Fruit fly (Drosophila melanogaster) whole organism, embryonic: ENCODE results near the gene isoQC.

ENCODE experiments used
- CG10321 ChIP-seq: fragments of 200-800 bp; sonication (Bioruptor generic); IDR thresholded peaks from 2 replicates; pipeline ENCODE4 v1.3.6; 2022; ENCODE audit warnings: missing biosample characterization, missing genetic modification characterization
- CG10462 ChIP-seq: fragments of 200-800 bp; sonication (Bioruptor generic); optimal IDR thresholded peaks from 2 replicates; lab custom pipeline; 2016; ENCODE audit warnings: missing biosample characterization, missing genetic modification characterization
- CG10654 ChIP-seq: fragments of 200-800 bp; sonication (Bioruptor generic); optimal IDR thresholded peaks from 2 replicates; lab custom pipeline; 2016; ENCODE audit warnings: missing biosample characterization, missing genetic modification characterization
- CG11560 ChIP-seq: fragments of 200-800 bp; sonication (Bioruptor generic); IDR thresholded peaks from 3 replicates; pipeline ENCODE4 v1.3.6; 2022; ENCODE audit warnings: missing biosample characterization, missing genetic modification characterization
- CG12219 ChIP-seq: fragments of 200-800 bp; sonication (Bioruptor generic); optimal IDR thresholded peaks from 3 replicates; lab custom pipeline; 2018; ENCODE audit warnings: missing biosample characterization, mild to moderate bottlenecking, missing genetic modification characterization
- CG12299 ChIP-seq: fragments of 200-800 bp; sonication (Bioruptor generic); optimal IDR thresholded peaks from 2 replicates; lab custom pipeline; 2018; ENCODE audit warnings: missing biosample characterization, mild to moderate bottlenecking, missing genetic modification characterization
- CG14441 ChIP-seq: fragments of 200-800 bp; sonication (Bioruptor generic); IDR thresholded peaks from 2 replicates; pipeline ENCODE4 v1.3.6; 2022; ENCODE audit warnings: missing biosample characterization, missing genetic modification characterization
- CG18011 ChIP-seq: fragments of 200-800 bp; sonication (Bioruptor generic); optimal IDR thresholded peaks from 2 replicates; lab custom pipeline; 2017; ENCODE audit warnings: missing biosample characterization, missing genetic modification characterization, mild to moderate bottlenecking, moderate library complexity, missing genotype
- CG2129 ChIP-seq: fragments of 200-800 bp; sonication (Bioruptor generic); IDR thresholded peaks from 2 replicates; pipeline ENCODE4 v1.3.6; 2022; ENCODE audit warnings: missing biosample characterization, missing genetic modification characterization; ENCODE audit not compliant: partially characterized antibody
- CG33557 ChIP-seq: fragments of 200-800 bp; sonication (Bioruptor generic); optimal IDR thresholded peaks from 2 replicates; lab custom pipeline; 2019; ENCODE audit warnings: missing biosample characterization, mild to moderate bottlenecking, missing genetic modification characterization, moderate library complexity
- CG43689 ChIP-seq: fragments of 200-800 bp; sonication (Bioruptor generic); IDR thresholded peaks from 2 replicates; pipeline ENCODE4 v1.3.6; 2022; ENCODE audit warnings: missing biosample characterization, missing genetic modification characterization
- CG6175 ChIP-seq: fragments of 200-800 bp; sonication (Bioruptor generic); IDR thresholded peaks from 3 replicates; pipeline ENCODE4 v1.3.6; 2022; ENCODE audit warnings: missing biosample characterization, missing genetic modification characterization
- CG7271 ChIP-seq: fragments of 200-800 bp; sonication (Bioruptor generic); optimal IDR thresholded peaks from 2 replicates; lab custom pipeline; 2018; ENCODE audit warnings: missing biosample characterization, mild to moderate bottlenecking, missing genetic modification characterization, moderate library complexity
- CG7963 ChIP-seq: fragments of 200-800 bp; sonication (Bioruptor generic); IDR thresholded peaks from 3 replicates; pipeline ENCODE4 v1.3.6; 2022; ENCODE audit warnings: missing biosample characterization, missing genetic modification characterization; ENCODE audit not compliant: partially characterized antibody
- CG7987 ChIP-seq: fragments of 200-800 bp; sonication (Bioruptor generic); optimal IDR thresholded peaks from 2 replicates; lab custom pipeline; 2018; ENCODE audit warnings: missing biosample characterization, mild to moderate bottlenecking, missing genetic modification characterization, moderate library complexity
- CG8281 ChIP-seq: fragments of 200-800 bp; sonication (Bioruptor generic); optimal IDR thresholded peaks from 2 replicates; lab custom pipeline; 2018; ENCODE audit warnings: missing biosample characterization, mild to moderate bottlenecking, missing genetic modification characterization, moderate library complexity
- CG8359 ChIP-seq: fragments of 200-800 bp; sonication (Bioruptor generic); optimal IDR thresholded peaks from 2 replicates; lab custom pipeline; 2017; ENCODE audit warnings: missing biosample characterization, mild to moderate bottlenecking, missing genetic modification characterization, borderline replicate concordance
- CG8478 ChIP-seq: fragments of >200 bp; optimal IDR thresholded peaks from 2 replicates; lab custom pipeline; 2018
- CG9609 ChIP-seq: fragments of 200-800 bp; sonication (Bioruptor generic); optimal IDR thresholded peaks from 3 replicates; lab custom pipeline; 2016; ENCODE audit warnings: missing biosample characterization, missing genetic modification characterization
- CG9876 ChIP-seq: fragments of 200-800 bp; sonication (Bioruptor generic); optimal IDR thresholded peaks from 2 replicates; lab custom pipeline; 2016; ENCODE audit warnings: missing biosample characterization, missing genetic modification characterization
- Eip74EF ChIP-seq, 2 experiments: fragments of 200-800 bp in 1 of 2; fragments of >200 bp in 1 of 2; sonication (Bioruptor generic) in 1 of 2; optimal IDR thresholded peaks; 2 replicates each; lab custom pipeline; 2017 to 2019; ENCODE audit warnings: missing biosample characterization in 2 of 2, missing genetic modification characterization in 2 of 2, mild to moderate bottlenecking in 1 of 2, moderate library complexity in 1 of 2
- H2.0 ChIP-seq: fragments of 200-800 bp; sonication (Bioruptor generic); IDR thresholded peaks from 2 replicates; pipeline ENCODE4 v1.3.6; 2022; ENCODE audit warnings: missing biosample characterization, missing genetic modification characterization
- Hand ChIP-seq: fragments of 200-800 bp; sonication (Bioruptor generic); optimal IDR thresholded peaks from 2 replicates; lab custom pipeline; 2017; ENCODE audit warnings: mild to moderate bottlenecking, missing biosample characterization, missing genetic modification reagents, missing genetic modification characterization
- Hr39 ChIP-seq: fragments of >200 bp; optimal IDR thresholded peaks from 2 replicates; lab custom pipeline; 2017
- Hsf ChIP-seq: fragments of 200-800 bp; sonication (Bioruptor generic); optimal IDR thresholded peaks from 3 replicates; lab custom pipeline; 2016; ENCODE audit warnings: missing biosample characterization, missing genetic modification characterization
- MBD-R2 ChIP-seq: fragments of 200-800 bp; sonication (Bioruptor generic); IDR thresholded peaks from 2 replicates; pipeline ENCODE4 v1.3.6; 2022; ENCODE audit warnings: missing biosample characterization, missing genetic modification characterization
- NFAT ChIP-seq: fragments of 200-800 bp; sonication (Bioruptor generic); IDR thresholded peaks from 2 replicates; pipeline ENCODE4 v1.3.6; 2022; ENCODE audit warnings: missing biosample characterization, missing genetic modification characterization
- Rfx ChIP-seq: fragments of 200-800 bp; sonication (Bioruptor generic); IDR thresholded peaks from 2 replicates; pipeline ENCODE4 v1.3.6; 2022; ENCODE audit warnings: missing biosample characterization, missing genetic modification characterization
- Six4 ChIP-seq: fragments of 200-800 bp; sonication (Bioruptor generic); optimal IDR thresholded peaks from 2 replicates; lab custom pipeline; 2016; ENCODE audit warnings: missing biosample characterization, missing genetic modification characterization
- Sox102F ChIP-seq: fragments of 200-800 bp; sonication (Bioruptor generic); optimal IDR thresholded peaks from 2 replicates; lab custom pipeline; 2018; ENCODE audit warnings: missing biosample characterization, mild to moderate bottlenecking, missing genetic modification characterization, moderate library complexity
- Ssrp ChIP-seq: fragments of 200-800 bp; sonication (Bioruptor generic); optimal IDR thresholded peaks from 2 replicates; lab custom pipeline; 2018; ENCODE audit warnings: missing biosample characterization, mild to moderate bottlenecking, missing genetic modification characterization, moderate library complexity
- Xrp1 ChIP-seq: fragments of 200-800 bp; sonication (Bioruptor generic); IDR thresholded peaks from 2 replicates; pipeline ENCODE4 v1.3.6; 2022; ENCODE audit warnings: missing biosample characterization, missing genetic modification characterization
- ap ChIP-seq: fragments of 200-800 bp; sonication (Bioruptor generic); IDR thresholded peaks from 2 replicates; pipeline ENCODE4 v1.3.6; 2022; ENCODE audit warnings: missing biosample characterization, missing genetic modification characterization
- bigmax ChIP-seq: fragments of 200-800 bp; sonication (Bioruptor generic); optimal IDR thresholded peaks from 2 replicates; lab custom pipeline; 2018; ENCODE audit warnings: missing biosample characterization, mild to moderate bottlenecking, missing genetic modification characterization
- cg ChIP-seq: fragments of 200-800 bp; sonication (Bioruptor generic); optimal IDR thresholded peaks from 3 replicates; lab custom pipeline; 2019; ENCODE audit warnings: missing biosample characterization, mild to moderate bottlenecking, missing genetic modification characterization, moderate library complexity
- chif ChIP-seq, 2 experiments: fragments of 200-800 bp; sonication (Bioruptor generic); optimal IDR thresholded peaks; 3 replicates each; lab custom pipeline; 2016; ENCODE audit warnings: missing biosample characterization in 2 of 2, missing genetic modification characterization in 2 of 2
- ems ChIP-seq: fragments of 200-800 bp; sonication (Bioruptor generic); optimal IDR thresholded peaks from 3 replicates; lab custom pipeline; 2016; ENCODE audit warnings: missing biosample characterization, missing genetic modification characterization
- gro ChIP-seq: fragments of 200-800 bp; sonication (Bioruptor generic); optimal IDR thresholded peaks from 2 replicates; lab custom pipeline; 2016; ENCODE audit warnings: missing biosample characterization, missing genetic modification characterization
- gsb ChIP-seq: fragments of 200-800 bp; sonication (Bioruptor generic); IDR thresholded peaks from 2 replicates; pipeline ENCODE4 v1.3.6; 2022; ENCODE audit warnings: missing biosample characterization, missing genetic modification characterization
- her ChIP-seq: fragments of 200-800 bp; sonication (Bioruptor generic); optimal IDR thresholded peaks from 2 replicates; lab custom pipeline; 2016; ENCODE audit warnings: missing biosample characterization, missing genetic modification characterization
- luna ChIP-seq: fragments of 200-800 bp; sonication (Bioruptor generic); optimal IDR thresholded peaks from 2 replicates; lab custom pipeline; 2016; ENCODE audit warnings: missing biosample characterization, missing genetic modification characterization
- maf-S ChIP-seq: fragments of 200-800 bp; sonication (Bioruptor generic); optimal IDR thresholded peaks from 2 replicates; lab custom pipeline; 2016; ENCODE audit warnings: missing biosample characterization, missing genetic modification characterization
- nmo ChIP-seq: fragments of 200-800 bp; sonication (Bioruptor generic); optimal IDR thresholded peaks from 2 replicates; lab custom pipeline; 2018; ENCODE audit warnings: missing biosample characterization, mild to moderate bottlenecking, missing genetic modification characterization, moderate library complexity
- sd ChIP-seq: fragments of 200-800 bp; sonication (Bioruptor generic); optimal IDR thresholded peaks from 3 replicates; lab custom pipeline; 2018; ENCODE audit warnings: missing biosample characterization, mild to moderate bottlenecking, missing genetic modification characterization, moderate library complexity
- sens ChIP-seq: fragments of 200-800 bp; sonication (Bioruptor generic); peaks from one replicate; lab custom pipeline; 2016; ENCODE audit warnings: missing biosample characterization, missing genetic modification characterization
- sna ChIP-seq: fragments of 200-800 bp; sonication (Bioruptor generic); IDR thresholded peaks from 2 replicates; pipeline ENCODE4 v1.3.6; 2022; ENCODE audit warnings: missing biosample characterization, missing genetic modification characterization; ENCODE audit not compliant: partially characterized antibody
- sug ChIP-seq: fragments of 200-800 bp; optimal IDR thresholded peaks from 2 replicates; lab custom pipeline; 2019; ENCODE audit warnings: missing biosample characterization, mild to moderate bottlenecking, missing genetic modification characterization, moderate library complexity
- toy ChIP-seq: fragments of 200-800 bp; sonication (Bioruptor generic); IDR thresholded peaks from 2 replicates; pipeline ENCODE4 v1.3.6; 2022; ENCODE audit warnings: missing biosample characterization, missing genetic modification characterization
- wek ChIP-seq: fragments of 200-800 bp; sonication (Bioruptor generic); optimal IDR thresholded peaks from 3 replicates; lab custom pipeline; 2018; ENCODE audit warnings: missing biosample characterization, mild to moderate bottlenecking, missing genetic modification characterization, moderate library complexity
- wor ChIP-seq: fragments of 200-800 bp; sonication (Bioruptor generic); IDR thresholded peaks from 2 replicates; pipeline ENCODE4 v1.3.6; 2022; ENCODE audit warnings: missing biosample characterization, missing genetic modification characterization
- z ChIP-seq: fragments of 200-800 bp; sonication (Bioruptor generic); IDR thresholded peaks from 3 replicates; pipeline ENCODE4 v1.3.6; 2022; ENCODE audit warnings: missing biosample characterization, missing genetic modification characterization

isoQC gene

DNA sequence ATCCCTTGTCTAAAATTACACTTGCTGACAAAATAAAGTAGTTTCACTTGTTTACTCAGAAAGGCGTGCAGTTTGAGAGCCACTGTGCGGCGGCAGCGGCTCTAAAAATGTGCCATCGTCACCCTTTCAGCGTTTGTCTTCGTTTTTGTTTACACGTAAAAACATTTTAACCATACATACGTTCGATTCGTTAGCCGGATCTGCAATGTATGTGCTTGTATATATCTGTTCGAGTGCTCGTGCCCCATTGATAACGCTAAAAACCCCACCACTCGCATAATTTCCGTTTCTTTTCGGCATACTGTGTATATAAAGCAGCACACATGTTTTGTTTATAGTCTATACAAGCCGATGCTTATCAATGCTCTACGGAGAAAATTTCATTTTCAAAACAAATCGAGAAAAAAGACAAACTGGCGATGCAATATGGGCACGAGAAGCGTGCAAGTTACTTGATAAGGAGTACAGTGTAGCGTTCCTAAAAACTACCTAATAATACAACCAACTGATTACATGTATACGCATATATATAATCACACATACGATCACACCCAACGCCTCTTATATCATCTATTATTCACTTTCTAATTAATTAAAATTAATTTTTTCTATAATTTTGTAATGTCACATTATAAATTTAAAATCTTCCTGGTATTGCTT is 42.4 kb downstream of the isoQC start (continued):
- no peak for TF ChIP-seq maf-S (GFP tag; lab: Kevin White, UChicago)
- TF ChIP-seq Hr39 (lab: Kevin White, UChicago) = no peak
- no peak for TF ChIP-seq Hsf (GFP tag; lab: Kevin White, UChicago)
- no peak for TF ChIP-seq CG7963 (GFP tag; lab: Robert Waterston, UW)
- TF ChIP-seq gsb (GFP tag; lab: Robert Waterston, UW) = no peak
- no peak for TF ChIP-seq sna (GFP tag; lab: Robert Waterston, UW)
- no peak for TF ChIP-seq bigmax (GFP tag; lab: Kevin White, UChicago)
- TF ChIP-seq nmo = peak; percentile 49
- peak; percentile 49; the same call in 1 of the 2 replicates for TF ChIP-seq CG14441 (GFP tag; lab: Robert Waterston, UW)
- TF ChIP-seq Sox102F (GFP tag; lab: Kevin White, UChicago) = peak; percentile 67
- TF ChIP-seq H2.0 (GFP tag; lab: Robert Waterston, UW) = peak; percentile 29; the same call in 1 of the 2 replicates
- no peak for TF ChIP-seq CG10654
- 0 out of 3 replicates have a peak, but pooled peaks have one; percentile 11 for TF ChIP-seq z (GFP tag; lab: Robert Waterston, UW)
- TF ChIP-seq CG12299 = no peak
- no peak for TF ChIP-seq Eip74EF (GFP tag; optimal IDR thresholded peaks at IDR 0.05; lab: Kevin White, UChicago)
- TF ChIP-seq chif (GFP tag; optimal IDR thresholded peaks at IDR 0.05; lab: Kevin White, UChicago) = no peak
- no peak for TF ChIP-seq wor (GFP tag; lab: Robert Waterston, UW)
- TF ChIP-seq luna (GFP tag; lab: Kevin White, UChicago) = no peak
- TF ChIP-seq CG8359 (GFP tag; lab: Kevin White, UChicago) = peak; percentile 38
- TF ChIP-seq sens = peak; percentile 81
- no peak for TF ChIP-seq NFAT (GFP tag; lab: Robert Waterston, UW)
- no peak for TF ChIP-seq wek (GFP tag; lab: Kevin White, UChicago)
- no peak for TF ChIP-seq MBD-R2 (GFP tag; lab: Robert Waterston, UW)
- TF ChIP-seq CG11560 = no peak
- TF ChIP-seq cg (GFP tag; lab: Kevin White, UChicago) = peak; percentile 33
- no peak for TF ChIP-seq CG8281 (tag; lab: Kevin White, UChicago)
- TF ChIP-seq CG10462 (GFP tag; lab: Kevin White, UChicago) = no peak
- TF ChIP-seq CG9609 (GFP tag; lab: Kevin White, UChicago) = no peak
- TF ChIP-seq CG10321 (GFP tag; lab: Robert Waterston, UW) = 0 out of 2 replicates have a peak, but pooled peaks have one; percentile 10
- TF ChIP-seq CG18011 (GFP tag; lab: Kevin White, UChicago) = no peak
- TF ChIP-seq CG12219 = peak; percentile 12
- peak; percentile 92 for TF ChIP-seq her (GFP tag; lab: Kevin White, UChicago)
- peak; percentile 31 for TF ChIP-seq sd (tag; lab: Kevin White, UChicago)
- peak; percentile 42 for TF ChIP-seq Six4 (GFP tag; lab: Kevin White, UChicago)
- peak; percentile 74 for TF ChIP-seq Xrp1
- no peak for TF ChIP-seq CG33557 (GFP tag; lab: Kevin White, UChicago)
- no peak for TF ChIP-seq CG43689 (GFP tag; lab: Robert Waterston, UW)
- no peak for TF ChIP-seq CG2129 (GFP tag; lab: Robert Waterston, UW)
- TF ChIP-seq ap (GFP tag; lab: Robert Waterston, UW) = no peak
- TF ChIP-seq CG9876 = no peak
- no peak for TF ChIP-seq ems (GFP tag; lab: Kevin White, UChicago)
- no peak for TF ChIP-seq CG7987 (GFP tag; lab: Kevin White, UChicago)
- no peak for TF ChIP-seq toy
- TF ChIP-seq Rfx (GFP tag; lab: Robert Waterston, UW) = peak; percentile 27; the same call in 1 of the 2 replicates
- TF ChIP-seq CG8478 = no peak
- TF ChIP-seq Ssrp (tag; lab: Kevin White, UChicago) = peak; percentile 51
- no peak for TF ChIP-seq CG6175 (GFP tag; lab: Robert Waterston, UW)
- TF ChIP-seq gro (GFP tag; lab: Kevin White, UChicago) = no peak
- TF ChIP-seq CG7271 (tag; lab: Kevin White, UChicago) = no peak
- peak; percentile 44 for TF ChIP-seq Hand (GFP tag; lab: Kevin White, UChicago)
- TF ChIP-seq sug (tag; lab: Kevin White, UChicago) = peak; percentile 47
